Worm (Caenorhabditis elegans): ENCODE data around the gene Y2H9A.6.
A peak's percentile ranks its signal among the peaks of the same experiment; 100 is the strongest.

Gene Y2H9A.6

ce11 chrV:13416076-13416475, 27.6 kb upstream of the Y2H9A.6 start:
- TF ChIP-seq madf-8 (GFP tag; conservative IDR thresholded peaks at IDR 0.05) (no peak), T07F8.4 (tag; optimal IDR thresholded peaks at IDR 0.05) (no peak), lir-1 (GFP tag; conservative IDR thresholded peaks at IDR 0.05) (no peak)

DNA sequence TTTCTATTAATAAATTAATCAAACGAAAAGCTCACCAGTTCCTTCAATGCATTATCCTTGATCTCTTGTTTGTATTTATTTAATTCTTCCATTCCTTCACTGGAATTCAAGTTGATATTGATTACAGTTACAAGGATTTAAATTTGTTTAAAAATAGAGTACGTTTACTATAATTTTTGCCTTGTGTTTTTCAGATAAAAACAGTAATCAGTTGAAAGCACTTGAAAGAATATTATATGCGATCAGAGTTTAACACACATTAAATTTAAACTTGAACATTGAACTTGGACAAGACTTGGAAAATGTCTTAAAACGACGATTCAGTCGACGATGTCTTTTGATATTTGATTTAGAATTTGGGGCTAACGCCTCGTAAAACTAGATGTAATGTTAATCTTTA, 26.1 kb upstream of the Y2H9A.6 start, which contains the start of gene F53F1.6:
Gene F53F1.6, minus strand, starts transcription at position 101 of the 400 bp plus-strand sequence.
- TF ChIP-seq dpl-1 (GFP tag; optimal IDR thresholded peaks at IDR 0.05): no peak
- TF ChIP-seq nfya-2 (GFP tag; IDR thresholded peaks at IDR 0.05): no peak
- TF ChIP-seq snpc-4 (GFP tag; optimal IDR thresholded peaks at IDR 0.05): no peak
- TF ChIP-seq snpc-4 (tag; optimal IDR thresholded peaks at IDR 0.05): no peak
- TF ChIP-seq lin-40 (tag; optimal IDR thresholded peaks at IDR 0.05): no peak
- no peak for TF ChIP-seq die-1 (tag; optimal IDR thresholded peaks at IDR 0.05)
- no peak for TF ChIP-seq ceh-58 (GFP tag; IDR thresholded peaks at IDR 0.05)
- TF ChIP-seq Y53F4B.3 (GFP tag; IDR thresholded peaks at IDR 0.05): no peak
- TF ChIP-seq repo-1 (tag; optimal IDR thresholded peaks at IDR 0.05): no peak
- no peak for TF ChIP-seq ZK185.1 (tag; optimal IDR thresholded peaks at IDR 0.05; ENCODE audit: poor library complexity, severe bottlenecking)
- no peak for TF ChIP-seq F39B2.1 (GFP tag; IDR thresholded peaks at IDR 0.05)
- no peak for TF ChIP-seq ets-4 (GFP tag; optimal IDR thresholded peaks at IDR 0.05)

- TF ChIP-seq hlh-26 (GFP tag; conservative IDR thresholded peaks at IDR 0.05) (no peak), attf-5 (GFP tag; optimal IDR thresholded peaks at IDR 0.05) (no peak), ceh-91 (GFP tag; IDR thresholded peaks at IDR 0.05) (no peak), cebp-2 (GFP tag; IDR thresholded peaks at IDR 0.05) (no peak), F39B2.1 (GFP tag; IDR thresholded peaks at IDR 0.05) (no peak), ztf-22 (GFP tag; optimal IDR thresholded peaks at IDR 0.05) (no peak), ceh-40 (GFP tag; IDR thresholded peaks at IDR 0.05) (no peak), mel-28 (tag; optimal IDR thresholded peaks at IDR 0.05; ENCODE audit: borderline replicate concordance) (no peak), ceh-79 (tag; optimal IDR thresholded peaks at IDR 0.05) (no peak), B0261.1 (tag; optimal IDR thresholded peaks at IDR 0.05) (no peak), gei-17 (GFP tag; optimal IDR thresholded peaks at IDR 0.05) (no peak), F55B11.4 (tag; optimal IDR thresholded peaks at IDR 0.05; ENCODE audit: borderline replicate concordance, insufficient read depth) (no peak), madf-3 (GFP tag; IDR thresholded peaks at IDR 0.05) (no peak), F57A8.1 (GFP tag; optimal IDR thresholded peaks at IDR 0.05) (no peak), hrde-1 (tag; optimal IDR thresholded peaks at IDR 0.05; ENCODE audit: borderline replicate concordance) (no peak), attf-6 (GFP tag; IDR thresholded peaks at IDR 0.05) (no peak), T07F8.4 (tag; optimal IDR thresholded peaks at IDR 0.05) (no peak), tlf-1 (GFP tag; optimal IDR thresholded peaks at IDR 0.05) (no peak)
Observed at ce11 chrV:13420640-13421039, 23.0 kb upstream of the Y2H9A.6 start, which contains the start of gene srv-8. Gene srv-8 (minus strand): TSS chrV:13420740.

- TF ChIP-seq nhr-80 (tag; optimal IDR thresholded peaks at IDR 0.05) (peak; percentile 86), dox-1 (GFP tag; IDR thresholded peaks at IDR 0.05) (no peak)
Observed at ce11 chrV:13421697-13422096, 21.9 kb upstream of the Y2H9A.6 start.

ce11 chrV:13423045-13423444, 20.6 kb upstream of the Y2H9A.6 start, which contains the start of gene srv-9:
Gene srv-9 (minus strand): TSS chrV:13423145.
- TF ChIP-seq rpc-1 (optimal IDR thresholded peaks at IDR 0.05) (no peak), rpc-1 (tag; optimal IDR thresholded peaks at IDR 0.05) (no peak), B0019.2 (GFP tag; conservative IDR thresholded peaks at IDR 0.05) (no peak), hmg-1.2 (GFP tag; IDR thresholded peaks at IDR 0.05) (no peak), fkh-3 (tag; optimal IDR thresholded peaks at IDR 0.05) (no peak), dpl-1 (GFP tag; optimal IDR thresholded peaks at IDR 0.05) (no peak), lsy-27 (tag; optimal IDR thresholded peaks at IDR 0.05; ENCODE audit: borderline replicate concordance, insufficient read depth) (no peak), sdz-38 (tag; optimal IDR thresholded peaks at IDR 0.05) (no peak), unc-130 (GFP tag; optimal IDR thresholded peaks at IDR 0.05) (no peak), gei-17 (GFP tag; optimal IDR thresholded peaks at IDR 0.05) (no peak), bed-1 (GFP tag; IDR thresholded peaks at IDR 0.05) (no peak)

All from whole organism, young adult.